Fruit fly (Drosophila melanogaster) whole organism, embryonic: Measurements from ENCODE around the gene CG34057.

ENCODE experiments used
- ATbp ChIP-seq: fragments of 200-800 bp; sonication (Bioruptor generic); optimal IDR thresholded peaks from 2 replicates; lab custom pipeline; 2017; ENCODE audit warnings: missing biosample characterization, mild to moderate bottlenecking, missing genetic modification characterization, missing genetic modification reagents
- Antp ChIP-seq: fragments of 200-800 bp; sonication (Bioruptor generic); optimal IDR thresholded peaks from 3 replicates; lab custom pipeline; 2016; ENCODE audit warnings: missing biosample characterization, missing genetic modification characterization
- Bdp1 ChIP-seq: fragments of 200-800 bp; sonication (Bioruptor generic); optimal IDR thresholded peaks from 3 replicates; lab custom pipeline; 2016; ENCODE audit warnings: missing biosample characterization, missing genetic modification characterization
- Bteb2 ChIP-seq: fragments of 200-800 bp; sonication (Bioruptor generic); optimal IDR thresholded peaks from 2 replicates; lab custom pipeline; 2016; ENCODE audit warnings: missing biosample characterization, missing genetic modification characterization
- CG10209 ChIP-seq: fragments of 200-800 bp; sonication (Bioruptor generic); optimal IDR thresholded peaks from 3 replicates; lab custom pipeline; 2017; ENCODE audit warnings: missing biosample characterization, mild to moderate bottlenecking, missing genetic modification characterization, missing genetic modification reagents
- CG10462 ChIP-seq: fragments of 200-800 bp; sonication (Bioruptor generic); optimal IDR thresholded peaks from 2 replicates; lab custom pipeline; 2016; ENCODE audit warnings: missing biosample characterization, missing genetic modification characterization
- CG11504 ChIP-seq: fragments of 200-800 bp; sonication (Bioruptor generic); optimal IDR thresholded peaks from 3 replicates; lab custom pipeline; 2019; ENCODE audit warnings: missing biosample characterization, mild to moderate bottlenecking, missing genetic modification characterization, moderate library complexity
- CG12942 ChIP-seq: fragments of 200-800 bp; sonication (Bioruptor generic); optimal IDR thresholded peaks from 3 replicates; lab custom pipeline; 2016; ENCODE audit warnings: missing biosample characterization, missing genetic modification characterization
- CG1792 ChIP-seq: fragments of 200-800 bp; sonication (Bioruptor generic); optimal IDR thresholded peaks from 2 replicates; lab custom pipeline; 2016; ENCODE audit warnings: missing biosample characterization, missing genetic modification characterization
- CG18476 ChIP-seq: fragments of 200-800 bp; sonication (Bioruptor generic); optimal IDR thresholded peaks from 2 replicates; lab custom pipeline; 2016; ENCODE audit warnings: missing biosample characterization, mild to moderate bottlenecking, missing genetic modification characterization
- CG2678 ChIP-seq: fragments of 200-800 bp; sonication (Bioruptor generic); optimal IDR thresholded peaks from 3 replicates; lab custom pipeline; 2019; ENCODE audit warnings: missing biosample characterization, mild to moderate bottlenecking, missing genetic modification characterization, moderate library complexity
- CG32532 ChIP-seq: fragments of 200-800 bp; sonication (Bioruptor generic); IDR thresholded peaks from 2 replicates; pipeline ENCODE4 v1.3.6; 2022; ENCODE audit warnings: missing biosample characterization, missing genetic modification characterization
- CG33213 ChIP-seq: fragments of 200-800 bp; sonication (Bioruptor generic); optimal IDR thresholded peaks from 3 replicates; lab custom pipeline; 2016; ENCODE audit warnings: missing biosample characterization, missing genetic modification characterization
- CG3726 ChIP-seq: fragments of 200-800 bp; sonication (Bioruptor generic); IDR thresholded peaks from 3 replicates; pipeline ENCODE4, ENCODE4 v1.3.6; 2022; ENCODE audit warnings: missing biosample characterization, missing genetic modification characterization
- CG4617 ChIP-seq: fragments of 200-800 bp; sonication (Bioruptor generic); optimal IDR thresholded peaks from 3 replicates; lab custom pipeline; 2016; ENCODE audit warnings: missing biosample characterization, missing genetic modification characterization, borderline replicate concordance
- CG4730 ChIP-seq: fragments of 200-800 bp; sonication (Bioruptor generic); IDR thresholded peaks from 2 replicates; pipeline ENCODE4 v1.3.6; 2022; ENCODE audit warnings: missing biosample characterization, missing genetic modification characterization
- CG4820 ChIP-seq: fragments of 200-800 bp; sonication (Bioruptor generic); optimal IDR thresholded peaks from 3 replicates; lab custom pipeline; 2016; ENCODE audit warnings: missing biosample characterization, missing genetic modification characterization
- CG7745 ChIP-seq: fragments of 200-800 bp; sonication (Bioruptor generic); optimal IDR thresholded peaks from 2 replicates; lab custom pipeline; 2018; ENCODE audit warnings: missing biosample characterization, mild to moderate bottlenecking, missing genetic modification characterization, moderate library complexity
- CG9437 ChIP-seq: fragments of 200-800 bp; sonication (Bioruptor generic); optimal IDR thresholded peaks from 2 replicates; lab custom pipeline; 2018; ENCODE audit warnings: missing biosample characterization, mild to moderate bottlenecking, missing genetic modification characterization
- CG9932 ChIP-seq: fragments of 200-800 bp; sonication (Bioruptor generic); IDR thresholded peaks from 2 replicates; pipeline ENCODE4 v1.3.6; 2022; ENCODE audit warnings: missing biosample characterization, missing genetic modification characterization
- Camta ChIP-seq: fragments of 200-800 bp; sonication (Bioruptor generic); optimal IDR thresholded peaks from 2 replicates; lab custom pipeline; 2016; ENCODE audit warnings: missing biosample characterization, missing genetic modification characterization
- Chrac-16 ChIP-seq: fragments of 200-800 bp; sonication (Bioruptor generic); optimal IDR thresholded peaks from 3 replicates; lab custom pipeline; 2016; ENCODE audit warnings: missing biosample characterization, missing genetic modification characterization
- Dref ChIP-seq: fragments of 200-800 bp; sonication (Bioruptor generic); IDR thresholded peaks from 2 replicates; pipeline ENCODE4 v1.3.6; 2022; ENCODE audit warnings: missing biosample characterization, missing genetic modification characterization
- Drgx ChIP-seq: fragments of 200-800 bp; sonication (Bioruptor generic); IDR thresholded peaks from 2 replicates; pipeline ENCODE4 v1.3.6; 2022; ENCODE audit warnings: missing biosample characterization, missing genetic modification characterization
- Eip74EF ChIP-seq, 2 experiments: fragments of 200-800 bp in 1 of 2; fragments of >200 bp in 1 of 2; sonication (Bioruptor generic) in 1 of 2; optimal IDR thresholded peaks; 2 replicates each; lab custom pipeline; 2017 to 2019; ENCODE audit warnings: missing biosample characterization in 2 of 2, missing genetic modification characterization in 2 of 2, mild to moderate bottlenecking in 1 of 2, moderate library complexity in 1 of 2
- Ets65A ChIP-seq: fragments of 200-800 bp; sonication (Bioruptor generic); peaks from one replicate; lab custom pipeline; 2016; ENCODE audit warnings: missing biosample characterization, missing genetic modification characterization
- Fer2 ChIP-seq: fragments of 200-800 bp; sonication (Bioruptor generic); optimal IDR thresholded peaks from 2 replicates; lab custom pipeline; 2018; ENCODE audit warnings: missing biosample characterization, mild to moderate bottlenecking, missing genetic modification characterization, moderate library complexity
- Gug ChIP-seq: fragments of 200-800 bp; sonication (Bioruptor generic); IDR thresholded peaks from 4 replicates; pipeline ENCODE4 v1.3.6; 2022; ENCODE audit warnings: missing biosample characterization, missing genetic modification characterization
- HmgD ChIP-seq: fragments of 200-800 bp; sonication (Bioruptor generic); optimal IDR thresholded peaks from 3 replicates; lab custom pipeline; 2016; ENCODE audit warnings: missing biosample characterization, missing genetic modification characterization
- Hr3 ChIP-seq: fragments of 200-800 bp; sonication (Bioruptor generic); optimal IDR thresholded peaks from 3 replicates; lab custom pipeline; 2016; ENCODE audit warnings: missing biosample characterization, missing genetic modification characterization
- Hr51 ChIP-seq, 2 experiments: fragments of 200-800 bp; sonication (Bioruptor generic); optimal IDR thresholded peaks; 2 replicates in 1 of 2; 3 replicates in 1 of 2; lab custom pipeline; 2016 to 2018; ENCODE audit warnings: missing biosample characterization in 2 of 2, missing genetic modification characterization in 2 of 2, mild to moderate bottlenecking in 1 of 2, moderate library complexity in 1 of 2
- Nf-YB ChIP-seq: fragments of 200-800 bp; sonication (Bioruptor generic); optimal IDR thresholded peaks from 3 replicates; lab custom pipeline; 2019; ENCODE audit warnings: missing biosample characterization, mild to moderate bottlenecking, missing genetic modification characterization, moderate library complexity
- NfI ChIP-seq: fragments of 200-800 bp; sonication (Bioruptor generic); optimal IDR thresholded peaks from 3 replicates; lab custom pipeline; 2018; ENCODE audit warnings: missing biosample characterization, mild to moderate bottlenecking, missing genetic modification characterization, moderate library complexity
- Opbp ChIP-seq: fragments of 200-800 bp; sonication (Bioruptor generic); IDR thresholded peaks from 3 replicates; pipeline ENCODE4 v1.3.6; 2022; ENCODE audit warnings: missing biosample characterization, missing genetic modification characterization; ENCODE audit not compliant: partially characterized antibody
- Poxn ChIP-seq: fragments of 200-800 bp; sonication (Bioruptor generic); IDR thresholded peaks from 2 replicates; pipeline ENCODE4 v1.3.6; 2022; ENCODE audit warnings: missing biosample characterization, missing genetic modification characterization
- Ptx1 ChIP-seq: fragments of 200-800 bp; sonication (Bioruptor generic); IDR thresholded peaks from 2 replicates; pipeline ENCODE4 v1.3.6; 2022; ENCODE audit warnings: missing biosample characterization, missing genetic modification characterization
- Usf ChIP-seq: fragments of 200-800 bp; sonication (Bioruptor generic); optimal IDR thresholded peaks from 2 replicates; lab custom pipeline; 2017; ENCODE audit warnings: missing genotype, missing biosample characterization, missing genetic modification characterization
- ash1 ChIP-seq: fragments of 200-800 bp; sonication (Bioruptor generic); optimal IDR thresholded peaks from 2 replicates; lab custom pipeline; 2018; ENCODE audit warnings: missing biosample characterization, mild to moderate bottlenecking, missing genetic modification characterization
- az2 ChIP-seq: fragments of 200-800 bp; sonication (Bioruptor generic); optimal IDR thresholded peaks from 3 replicates; lab custom pipeline; 2016; ENCODE audit warnings: missing biosample characterization, missing genetic modification characterization
- bcd ChIP-seq: fragments of 200-800 bp; sonication (Bioruptor generic); optimal IDR thresholded peaks from 2 replicates; lab custom pipeline; 2017; ENCODE audit warnings: missing biosample characterization, mild to moderate bottlenecking, missing genetic modification characterization
- gcm2 ChIP-seq: fragments of 200-800 bp; sonication (Bioruptor generic); optimal IDR thresholded peaks from 2 replicates; lab custom pipeline; 2016; ENCODE audit warnings: missing biosample characterization, missing genetic modification characterization
- gro ChIP-seq: fragments of 200-800 bp; sonication (Bioruptor generic); optimal IDR thresholded peaks from 2 replicates; lab custom pipeline; 2016; ENCODE audit warnings: missing biosample characterization, missing genetic modification characterization
- inv ChIP-seq: fragments of 200-800 bp; sonication (Bioruptor generic); IDR thresholded peaks from 2 replicates; pipeline ENCODE4 v1.3.6; 2022; ENCODE audit warnings: missing biosample characterization, missing genetic modification characterization; ENCODE audit not compliant: partially characterized antibody
- p53 ChIP-seq: fragments of 200-800 bp; sonication (Bioruptor generic); optimal IDR thresholded peaks from 2 replicates; lab custom pipeline; 2016; ENCODE audit warnings: missing biosample characterization, missing genetic modification characterization
- pan ChIP-seq, 4 experiments: fragments of >200 bp in 3 of 4; fragments of 200-800 bp in 1 of 4; sonication (Bioruptor generic) in 1 of 4; optimal IDR thresholded peaks in 3 of 4; IDR thresholded peaks in 1 of 4; 2 replicates each; pipeline versions ENCODE4 v1.3.6 to Lab custom; 2017 to 2022; ENCODE audit warnings: missing biosample characterization in 2 of 4, missing genetic modification characterization in 2 of 4, mixed read lengths in 1 of 4
- pnt ChIP-seq: fragments of 200-800 bp; sonication (Bioruptor generic); optimal IDR thresholded peaks from 3 replicates; lab custom pipeline; 2016; ENCODE audit warnings: missing biosample characterization, missing genetic modification characterization
- ranshi ChIP-seq: fragments of 200-800 bp; sonication (Bioruptor generic); IDR thresholded peaks from 2 replicates; pipeline ENCODE4 v1.3.6; 2022; ENCODE audit warnings: missing biosample characterization, missing genetic modification characterization
- so ChIP-seq: fragments of 200-800 bp; sonication (Bioruptor generic); IDR thresholded peaks from 3 replicates; pipeline ENCODE4 v1.3.6; 2022; ENCODE audit warnings: missing biosample characterization, missing genetic modification characterization
- twi ChIP-seq: fragments of 200-800 bp; optimal IDR thresholded peaks from 2 replicates; lab custom pipeline; 2019; ENCODE audit warnings: missing biosample characterization, mild to moderate bottlenecking, missing genetic modification characterization, moderate library complexity
- tx ChIP-seq: fragments of 200-800 bp; sonication (Bioruptor generic); optimal IDR thresholded peaks from 2 replicates; lab custom pipeline; 2016; ENCODE audit warnings: missing biosample characterization, missing genetic modification characterization
- wdn ChIP-seq: fragments of 200-800 bp; sonication (Bioruptor generic); IDR thresholded peaks from 2 replicates; pipeline ENCODE4 v1.3.6; 2022; ENCODE audit warnings: missing biosample characterization, missing genetic modification characterization

The CG34057 gene

DNA sequence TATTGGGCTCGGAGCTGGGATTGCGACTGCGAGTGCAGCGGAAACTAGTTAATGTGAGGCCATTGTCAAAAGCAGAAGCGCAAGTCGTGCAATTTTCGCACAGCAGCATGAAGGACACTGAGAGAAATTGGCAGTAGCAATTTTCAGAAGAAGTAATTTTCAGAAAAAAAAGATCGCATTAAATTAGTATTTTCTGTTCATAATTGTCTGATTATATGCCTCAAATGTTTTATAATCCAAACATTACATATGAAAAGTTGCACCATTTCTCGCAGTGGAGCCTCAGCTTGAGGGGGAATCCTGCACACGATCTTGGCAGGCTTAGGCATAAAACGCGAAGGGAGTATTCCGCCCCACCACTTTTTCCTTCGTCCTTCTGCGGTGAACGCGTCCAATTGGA, 7.2 kb downstream of the CG34057 start (continued):
- TF ChIP-seq gro (GFP tag; lab: Kevin White, UChicago) (no peak), Dref (GFP tag; lab: Robert Waterston, UW) (no peak), Opbp (GFP tag; lab: Robert Waterston, UW) (no peak), Drgx (GFP tag; lab: Robert Waterston, UW) (no peak), HmgD (GFP tag; lab: Kevin White, UChicago) (peak; percentile 3), wdn (no peak), twi (tag; lab: Kevin White, UChicago) (peak; percentile 46), so (GFP tag; lab: Robert Waterston, UW) (no peak), p53 (GFP tag; lab: Kevin White, UChicago) (no peak), CG10209 (GFP tag; lab: Kevin White, UChicago) (peak; percentile 43), CG18476 (GFP tag; lab: Kevin White, UChicago) (peak; percentile 36), Poxn (GFP tag; lab: Robert Waterston, UW) (no peak), Fer2 (tag; lab: Kevin White, UChicago) (no peak), inv (GFP tag; lab: Robert Waterston, UW) (no peak), Camta (GFP tag; lab: Kevin White, UChicago) (peak; percentile 44), Chrac-16 (GFP tag; lab: Kevin White, UChicago) (peak; percentile 46), CG4820 (GFP tag; lab: Kevin White, UChicago) (peak; percentile 79), CG12942 (GFP tag; lab: Kevin White, UChicago) (peak; percentile 19), CG9932 (GFP tag; lab: Robert Waterston, UW) (no peak), ranshi (GFP tag; lab: Robert Waterston, UW) (peak; percentile 65; the same call in 1 of the 2 replicates), pan (optimal IDR thresholded peaks at IDR 0.05; lab: Kevin White, UChicago) (no peak), pan (GFP tag; optimal IDR thresholded peaks at IDR 0.05 in 1 of 2, IDR thresholded peaks at IDR 0.05 in 1 of 2) (peak in 1 of 2 experiments; percentile 50), Antp (peak; percentile 72), Hr3 (GFP tag; lab: Kevin White, UChicago) (peak; percentile 44), CG7745 (tag; lab: Kevin White, UChicago) (peak; percentile 27), CG10462 (GFP tag; lab: Kevin White, UChicago) (peak; percentile 40), NfI (no peak), Usf (GFP tag; lab: Kevin White, UChicago) (peak; percentile 38), CG11504 (tag; lab: Kevin White, UChicago) (peak; percentile 57), Bdp1 (GFP tag; lab: Kevin White, UChicago) (peak; percentile 9), Bteb2 (GFP tag; lab: Kevin White, UChicago) (peak; percentile 14), gcm2 (GFP tag; lab: Kevin White, UChicago) (peak; percentile 8), CG9437 (peak; percentile 10), Ptx1 (peak; percentile 58), Eip74EF (GFP tag; optimal IDR thresholded peaks at IDR 0.05; lab: Kevin White, UChicago) (no peak), CG2678 (peak; percentile 58), pnt (GFP tag; lab: Kevin White, UChicago) (peak; percentile 66), CG33213 (peak; percentile 43), CG32532 (GFP tag; lab: Robert Waterston, UW) (no peak), Gug (peak; percentile 11; the same call in 1 of the 4 replicates), ATbp (GFP tag; lab: Kevin White, UChicago) (peak; percentile 66), CG3726 (no peak), CG4730 (peak; percentile 59), Ets65A (GFP tag; lab: Kevin White, UChicago) (peak; percentile 84), az2 (GFP tag; lab: Kevin White, UChicago) (peak; percentile 68), Hr51 (GFP tag; optimal IDR thresholded peaks at IDR 0.05; lab: Kevin White, UChicago) (peak in 1 of 2 experiments; percentile 37), tx (GFP tag; lab: Kevin White, UChicago) (peak; percentile 39), CG1792 (peak; percentile 32), CG4617 (GFP tag; lab: Kevin White, UChicago) (peak; percentile 2), ash1 (GFP tag; lab: Kevin White, UChicago) (no peak), bcd (peak; percentile 39), Nf-YB (GFP tag; lab: Kevin White, UChicago) (peak; percentile 2)
